Worm (Caenorhabditis elegans) whole organism, L3 larva: ENCODE measurements around the gene mtq-2.

ENCODE experiments used
- ZK546.5 ChIP-seq: sonication (generic microtip); optimal IDR thresholded peaks from 2 replicates; lab custom pipeline; 2017; ENCODE audit warnings: missing biosample characterization, missing genetic modification characterization
- ceh-28 ChIP-seq: fragments of 150-350 bp; optimal IDR thresholded peaks from 2 replicates; lab custom pipeline; 2014; ENCODE audit warnings: missing biosample characterization, missing genetic modification reagents, missing genetic modification characterization
- egl-27 ChIP-seq: sonication (generic microtip); optimal IDR thresholded peaks from 4 replicates; lab custom pipeline; 2017; ENCODE audit warnings: missing biosample characterization, missing genetic modification reagents, missing genetic modification characterization
- fkh-10 ChIP-seq: sonication (generic microtip); optimal IDR thresholded peaks from 2 replicates; lab custom pipeline; 2017; ENCODE audit warnings: missing biosample characterization, missing genetic modification reagents, missing genetic modification characterization
- jun-1 ChIP-seq: fragments of 150-350 bp; optimal IDR thresholded peaks from 2 replicates; lab custom pipeline; 2014; ENCODE audit warnings: missing biosample characterization, missing genetic modification reagents, missing genetic modification characterization
- lin-15B ChIP-seq: fragments of 150-350 bp; optimal IDR thresholded peaks from 2 replicates; lab custom pipeline; 2014; ENCODE audit warnings: missing biosample characterization, missing genetic modification characterization
- mdl-1 ChIP-seq: fragments of 150-350 bp; optimal IDR thresholded peaks from 2 replicates; lab custom pipeline; 2014; ENCODE audit warnings: missing biosample characterization, missing genetic modification characterization
- snpc-4 ChIP-seq: fragments of 150-350 bp; optimal IDR thresholded peaks from 2 replicates; lab custom pipeline; 2014; ENCODE audit warnings: missing biosample characterization, missing genetic modification characterization
- unc-39 ChIP-seq: sonication (generic microtip); optimal IDR thresholded peaks from 4 replicates; lab custom pipeline; 2017; ENCODE audit warnings: missing biosample characterization, missing genetic modification characterization
- unc-62 ChIP-seq: fragments of 150-350 bp; sonication (generic microtip); optimal IDR thresholded peaks from 4 replicates; lab custom pipeline; 2014; ENCODE audit warnings: missing biosample characterization, missing genetic modification reagents, missing genetic modification characterization
- zag-1 ChIP-seq: fragments of 150-350 bp; optimal IDR thresholded peaks from 2 replicates; lab custom pipeline; 2014; ENCODE audit warnings: missing biosample characterization, missing genetic modification characterization

- TF ChIP-seq lin-15B (tag; lab: Kevin White, UChicago) (no peak), jun-1 (tag; lab: Kevin White, UChicago) (no peak), snpc-4 (tag; lab: Kevin White, UChicago) (no peak), mdl-1 (tag; lab: Kevin White, UChicago) (no peak), ZK546.5 (tag; lab: Kevin White, UChicago) (no peak), zag-1 (tag; lab: Kevin White, UChicago) (no peak), egl-27 (tag; lab: Kevin White, UChicago) (no peak), fkh-10 (GFP tag; lab: Kevin White, UChicago) (no peak), unc-39 (tag; lab: Kevin White, UChicago) (no peak), ceh-28 (tag; lab: Kevin White, UChicago) (no peak), unc-62 (no peak)
Observed at ce11 chrII:2202147-2202546, 12.9 kb upstream of the mtq-2 start.
